Worm (Caenorhabditis elegans): ENCODE results near the gene Y73B6A.1.

DNA sequence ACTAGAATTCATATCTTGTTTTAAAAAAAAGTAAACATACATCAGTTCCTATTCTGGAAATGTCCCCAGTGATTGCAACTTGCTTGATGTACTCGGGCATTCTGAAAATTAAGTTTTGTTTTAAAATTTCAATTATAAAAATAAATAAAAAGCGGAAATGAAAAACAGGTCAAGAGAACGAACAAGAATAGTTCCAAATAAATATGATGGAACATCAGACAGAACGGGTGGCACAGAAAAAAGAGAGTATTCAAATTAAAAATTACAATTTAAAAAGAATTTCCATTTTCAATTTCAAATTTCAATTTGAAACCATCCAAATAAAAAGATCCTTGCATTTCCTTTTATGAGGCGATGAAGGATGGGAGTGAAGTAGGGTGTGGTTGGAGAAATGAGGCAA lies 46.5 kb downstream of the Y73B6A.1 start, which contains the start of gene C01B10.3:
- TF ChIP-seq ttx-3 (tag; optimal IDR thresholded peaks at IDR 0.05) (no peak), pqm-1 (tag; optimal IDR thresholded peaks at IDR 0.05) (no peak), ama-1 (optimal IDR thresholded peaks at IDR 0.05) (no peak), elt-2 (tag; optimal IDR thresholded peaks at IDR 0.05) (no peak)
